Worm (Caenorhabditis elegans): ENCODE data around the gene nhr-4.

nhr-4 gene

ce11 chrIV:9903608-9904007, 24.5 kb downstream of the nhr-4 start, which contains the start of gene best-13:
Gene best-13 (plus strand): TSS chrIV:9903908.
- no peak for TF ChIP-seq nhr-11 (tag; optimal IDR thresholded peaks at IDR 0.05)
- no peak for TF ChIP-seq unc-62 (GFP tag; optimal IDR thresholded peaks at IDR 0.05)
- no peak for TF ChIP-seq aly-2 (tag; optimal IDR thresholded peaks at IDR 0.05)

ce11 chrIV:9913064-9913463, 33.9 kb downstream of the nhr-4 start:
- no peak for TF ChIP-seq nhr-6 (tag; optimal IDR thresholded peaks at IDR 0.05)

ce11 chrIV:9915128-9915527, 36.0 kb downstream of the nhr-4 start:
- no peak for TF ChIP-seq C34F6.9 (tag; optimal IDR thresholded peaks at IDR 0.05)
- no peak for TF ChIP-seq ceh-82 (tag; optimal IDR thresholded peaks at IDR 0.05)
- TF ChIP-seq unc-39 (tag; optimal IDR thresholded peaks at IDR 0.05), result no peak
- TF ChIP-seq lin-11 (tag; optimal IDR thresholded peaks at IDR 0.05), result no peak
- no peak for TF ChIP-seq mab-5 (tag; optimal IDR thresholded peaks at IDR 0.05)
- TF ChIP-seq sem-4 (tag; optimal IDR thresholded peaks at IDR 0.05), result no peak
- TF ChIP-seq elt-1 (tag; optimal IDR thresholded peaks at IDR 0.05), result no peak
- TF ChIP-seq Y55F3AM.14 (GFP tag; optimal IDR thresholded peaks at IDR 0.05), result no peak
- no peak for TF ChIP-seq sma-3 (GFP tag; optimal IDR thresholded peaks at IDR 0.05)
- TF ChIP-seq dmd-4 (tag; optimal IDR thresholded peaks at IDR 0.05), result no peak
- TF ChIP-seq unc-62 (GFP tag; optimal IDR thresholded peaks at IDR 0.05), result no peak
- no peak for TF ChIP-seq lin-13 (GFP tag; optimal IDR thresholded peaks at IDR 0.05)
- TF ChIP-seq F13H6.1 (tag; optimal IDR thresholded peaks at IDR 0.05), result no peak
- no peak for TF ChIP-seq nhr-12 (tag; optimal IDR thresholded peaks at IDR 0.05)
- no peak for TF ChIP-seq peb-1 (tag; optimal IDR thresholded peaks at IDR 0.05)
- no peak for TF ChIP-seq snpc-4 (tag; optimal IDR thresholded peaks at IDR 0.05)
- no peak for TF ChIP-seq crh-2 (tag; optimal IDR thresholded peaks at IDR 0.05)
- no peak for TF ChIP-seq gmeb-1 (tag; optimal IDR thresholded peaks at IDR 0.05)

- TF ChIP-seq ZK546.5 (tag; optimal IDR thresholded peaks at IDR 0.05) (no peak), sem-4 (tag; optimal IDR thresholded peaks at IDR 0.05) (no peak), nhr-21 (tag; optimal IDR thresholded peaks at IDR 0.05) (no peak), alr-1 (tag; optimal IDR thresholded peaks at IDR 0.05) (no peak), lin-39 (tag; optimal IDR thresholded peaks at IDR 0.05) (no peak), fos-1 (tag; optimal IDR thresholded peaks at IDR 0.05) (no peak), nhr-23 (tag; optimal IDR thresholded peaks at IDR 0.05) (no peak), lin-13 (GFP tag; optimal IDR thresholded peaks at IDR 0.05) (no peak), peb-1 (tag; optimal IDR thresholded peaks at IDR 0.05) (no peak)
Measured at ce11 chrIV:9916224-9916623, 37.1 kb downstream of the nhr-4 start, which contains the start of gene bed-3. Gene bed-3 (plus strand): TSS chrIV:9916524.

ce11 chrIV:9918021-9918420, 38.9 kb downstream of the nhr-4 start:
- TF ChIP-seq sma-9 (GFP tag; optimal IDR thresholded peaks at IDR 0.05) (no peak), sma-9 (tag; optimal IDR thresholded peaks at IDR 0.05) (no peak), crh-2 (tag; optimal IDR thresholded peaks at IDR 0.05) (no peak), Y55F3AM.14 (GFP tag; optimal IDR thresholded peaks at IDR 0.05) (peak; percentile 16), nhr-25 (tag; optimal IDR thresholded peaks at IDR 0.05) (peak; percentile 45), peb-1 (tag; optimal IDR thresholded peaks at IDR 0.05) (no peak), lin-13 (GFP tag; optimal IDR thresholded peaks at IDR 0.05) (no peak), aly-2 (tag; optimal IDR thresholded peaks at IDR 0.05) (no peak)

ce11 chrIV:9920426-9920825, 41.3 kb downstream of the nhr-4 start:
- no peak for TF ChIP-seq blmp-1 (tag; optimal IDR thresholded peaks at IDR 0.05; ENCODE audit: insufficient read depth)
- TF ChIP-seq nhr-237 (tag; optimal IDR thresholded peaks at IDR 0.05), result no peak
- TF ChIP-seq mdl-1 (tag; optimal IDR thresholded peaks at IDR 0.05), result no peak
- TF ChIP-seq ama-1 (optimal IDR thresholded peaks at IDR 0.05), result no peak
- no peak for TF ChIP-seq nhr-12 (tag; optimal IDR thresholded peaks at IDR 0.05)
- TF ChIP-seq sma-3 (GFP tag; optimal IDR thresholded peaks at IDR 0.05), result no peak
- no peak for TF ChIP-seq dmd-4 (tag; optimal IDR thresholded peaks at IDR 0.05)
- no peak for TF ChIP-seq alr-1 (tag; optimal IDR thresholded peaks at IDR 0.05)
- no peak for TF ChIP-seq ztf-11 (tag; optimal IDR thresholded peaks at IDR 0.05)

Data from whole organism, L2 larva.